Worm (Caenorhabditis elegans) whole organism, L4 larva: ENCODE results near the gene lips-5.

Source experiments
- D1046.2 ChIP-seq: fragments of 200-800 bp; sonication (Bioruptor generic); IDR thresholded peaks from 2 replicates; pipeline ENCODE4 v1.3.6; 2022; ENCODE audit warnings: missing genetic modification characterization, missing compliant biosample characterization
- F44E2.7 ChIP-seq: fragments of 200-800 bp; sonication (Bioruptor generic); IDR thresholded peaks from 2 replicates; pipeline ENCODE4 v2.1.2; 2022; ENCODE audit warnings: missing genetic modification characterization, missing compliant biosample characterization
- F49E8.2 ChIP-seq: sonication (generic microtip); optimal IDR thresholded peaks from 2 replicates; lab custom pipeline; 2016; ENCODE audit warnings: missing compliant biosample characterization, mild to moderate bottlenecking, missing genetic modification characterization, borderline replicate concordance
- T26A8.4 ChIP-seq: fragments of 200-800 bp; sonication (Bioruptor generic); IDR thresholded peaks from 2 replicates; pipeline ENCODE4 v1.3.6; 2022; ENCODE audit warnings: missing genetic modification characterization, missing compliant biosample characterization
- Y48G9A.11 ChIP-seq: fragments of 200-800 bp; sonication (Bioruptor generic); IDR thresholded peaks from 2 replicates; pipeline ENCODE4 v1.3.6; 2022; ENCODE audit warnings: missing genetic modification reagents, missing genetic modification characterization, missing compliant biosample characterization
- ZK337.2 ChIP-seq: fragments of 200-800 bp; sonication (Bioruptor generic); IDR thresholded peaks from 2 replicates; pipeline ENCODE4 v1.3.6; 2022; ENCODE audit warnings: missing genetic modification reagents, missing genetic modification characterization, missing compliant biosample characterization
- ZK546.5 ChIP-seq, 2 experiments: sonication (generic microtip); optimal IDR thresholded peaks; 2 replicates each; lab custom pipeline; 2017; ENCODE audit warnings: missing biosample characterization in 2 of 2, missing genetic modification characterization in 2 of 2
- aha-1 ChIP-seq: fragments of 150-350 bp; peaks from one replicate; lab custom pipeline; 2014; ENCODE audit warnings: missing biosample characterization, missing genetic modification characterization
- ceh-28 ChIP-seq: fragments of 150-350 bp; optimal IDR thresholded peaks from 2 replicates; lab custom pipeline; 2014; ENCODE audit warnings: missing biosample characterization, missing genetic modification reagents, missing genetic modification characterization
- ceh-32 ChIP-seq: sonication (generic microtip); optimal IDR thresholded peaks from 2 replicates; lab custom pipeline; 2016; ENCODE audit warnings: mild to moderate bottlenecking, missing genetic modification characterization, missing compliant biosample characterization; ENCODE audit not compliant: poor library complexity
- ceh-82 ChIP-seq: sonication (generic microtip); optimal IDR thresholded peaks from 2 replicates; lab custom pipeline; 2017; ENCODE audit warnings: missing biosample characterization, missing genetic modification characterization
- ces-1 ChIP-seq: fragments of 150-350 bp; sonication (generic microtip); optimal IDR thresholded peaks from 4 replicates; lab custom pipeline; 2014; ENCODE audit warnings: missing biosample characterization, missing genetic modification reagents, missing genetic modification characterization
- cey-2 ChIP-seq: sonication (generic microtip); optimal IDR thresholded peaks from 3 replicates; lab custom pipeline; 2017; ENCODE audit warnings: missing genetic modification characterization, mild to moderate bottlenecking, missing compliant biosample characterization, antibody characterized with exemption, borderline replicate concordance; ENCODE audit not compliant: insufficient read depth
- daf-16 ChIP-seq, 3 experiments: sonication (generic microtip); optimal IDR thresholded peaks; 2 replicates each; lab custom pipeline; 2016 to 2017; ENCODE audit warnings: missing genetic modification characterization in 3 of 3, missing genetic modification reagents in 3 of 3, mild to moderate bottlenecking in 2 of 3, missing compliant biosample characterization in 2 of 3, missing biosample characterization in 1 of 3, moderate library complexity in 1 of 3
- dmd-6 ChIP-seq: fragments of 200-800 bp; sonication (Bioruptor generic); IDR thresholded peaks from 2 replicates; pipeline ENCODE4 v1.3.6; 2022; ENCODE audit warnings: missing genetic modification reagents, missing genetic modification characterization, missing compliant biosample characterization
- dmd-8 ChIP-seq: fragments of 200-800 bp; sonication (Bioruptor generic); IDR thresholded peaks from 2 replicates; pipeline ENCODE4 v1.3.6; 2022; ENCODE audit warnings: missing genetic modification characterization, missing compliant biosample characterization
- dve-1 ChIP-seq: sonication (generic microtip); optimal IDR thresholded peaks from 2 replicates; lab custom pipeline; 2017; ENCODE audit warnings: antibody characterized with exemption, mild to moderate bottlenecking, missing genetic modification characterization, missing compliant biosample characterization; ENCODE audit not compliant: insufficient read depth
- egl-27 ChIP-seq: sonication (generic microtip); optimal IDR thresholded peaks from 3 replicates; lab custom pipeline; 2017; ENCODE audit warnings: missing biosample characterization, missing genetic modification reagents, missing genetic modification characterization
- egl-43 ChIP-seq: fragments of 200-800 bp; sonication (Bioruptor generic); IDR thresholded peaks from 2 replicates; pipeline ENCODE4 v1.3.6; 2022; ENCODE audit warnings: missing genetic modification reagents, missing genetic modification characterization, missing compliant biosample characterization
- hif-1 ChIP-seq, 2 experiments: sonication (generic microtip); optimal IDR thresholded peaks; 2 replicates each; lab custom pipeline; 2016 to 2017; ENCODE audit warnings: missing compliant biosample characterization in 2 of 2, missing genetic modification characterization in 2 of 2, missing genetic modification reagents in 2 of 2, missing genotype in 2 of 2, mild to moderate bottlenecking in 1 of 2
- hlh-11 ChIP-seq: fragments of 200-800 bp; sonication (Bioruptor generic); optimal IDR thresholded peaks from 2 replicates; lab custom pipeline; 2018; ENCODE audit warnings: mild to moderate bottlenecking, missing genetic modification characterization, missing compliant biosample characterization
- jun-1 ChIP-seq: fragments of 150-350 bp; optimal IDR thresholded peaks from 2 replicates; lab custom pipeline; 2014; ENCODE audit warnings: missing biosample characterization, missing genetic modification reagents, missing genetic modification characterization
- lin-15B ChIP-seq: fragments of 150-350 bp; sonication (generic microtip); optimal IDR thresholded peaks from 3 replicates; lab custom pipeline; 2014; ENCODE audit warnings: missing biosample characterization, missing genetic modification characterization
- lin-38 ChIP-seq: fragments of 200-800 bp; sonication (Bioruptor generic); IDR thresholded peaks from 2 replicates; pipeline ENCODE4 v1.3.6; 2022; ENCODE audit warnings: missing genetic modification reagents, missing genetic modification characterization, missing compliant biosample characterization
- lsy-2 ChIP-seq, 2 experiments: fragments of 150-350 bp in 1 of 2; sonication (generic microtip) in 1 of 2; optimal IDR thresholded peaks; 2 replicates each; lab custom pipeline; 2014 to 2017; ENCODE audit warnings: missing biosample characterization in 2 of 2, missing genetic modification characterization in 2 of 2
- madf-9 ChIP-seq: fragments of 200-800 bp; sonication (Bioruptor generic); conservative IDR thresholded peaks from 2 replicates; pipeline ENCODE4 v1.3.6; 2022; ENCODE audit warnings: missing genetic modification reagents, missing genetic modification characterization, missing compliant biosample characterization
- mdl-1 ChIP-seq, 2 experiments: fragments of 150-350 bp in 1 of 2; sonication (generic microtip) in 1 of 2; optimal IDR thresholded peaks; 2 replicates each; lab custom pipeline; 2014 to 2017; ENCODE audit warnings: missing biosample characterization in 2 of 2, missing genetic modification characterization in 2 of 2
- mxl-2 ChIP-seq: fragments of 200-800 bp; sonication (Bioruptor generic); conservative IDR thresholded peaks from 2 replicates; pipeline ENCODE4 v1.3.6; 2022; ENCODE audit warnings: missing genetic modification reagents, missing genetic modification characterization, missing compliant biosample characterization
- nhr-28 ChIP-seq: fragments of 150-350 bp; optimal IDR thresholded peaks from 2 replicates; lab custom pipeline; 2014; ENCODE audit warnings: missing biosample characterization, missing genetic modification characterization
- nhr-6 ChIP-seq: fragments of 150-350 bp; optimal IDR thresholded peaks from 2 replicates; lab custom pipeline; 2014; ENCODE audit warnings: missing biosample characterization, missing genetic modification characterization
- pha-4 ChIP-seq, 2 experiments: fragments of 150-350 bp in 1 of 2; fragments of 200-800 bp in 1 of 2; sonication (Bioruptor generic) in 1 of 2; IDR thresholded peaks in 1 of 2; optimal IDR thresholded peaks in 1 of 2; 2 replicates each; pipeline versions ENCODE4 v1.3.6 to Lab custom; 2014 to 2022; ENCODE audit warnings: missing genetic modification characterization in 2 of 2, missing genetic modification reagents in 2 of 2, missing biosample characterization in 1 of 2, missing compliant biosample characterization in 1 of 2
- pqm-1 ChIP-seq: sonication (generic microtip); optimal IDR thresholded peaks from 2 replicates; lab custom pipeline; 2017; ENCODE audit warnings: missing biosample characterization, missing genetic modification characterization
- saeg-2 ChIP-seq: fragments of 200-800 bp; sonication (Bioruptor generic); IDR thresholded peaks from 2 replicates; pipeline ENCODE4 v1.3.6; 2022; ENCODE audit warnings: missing genetic modification reagents, missing genetic modification characterization, missing compliant biosample characterization
- spr-3 ChIP-seq: fragments of 200-800 bp; sonication (Bioruptor generic); optimal IDR thresholded peaks from 2 replicates; lab custom pipeline; 2018; ENCODE audit warnings: mild to moderate bottlenecking, missing genetic modification characterization, missing compliant biosample characterization
- unc-39 ChIP-seq: sonication (generic microtip); optimal IDR thresholded peaks from 2 replicates; lab custom pipeline; 2017; ENCODE audit warnings: missing biosample characterization, missing genetic modification characterization
- vab-7 ChIP-seq: fragments of 200-800 bp; sonication (Bioruptor generic); IDR thresholded peaks from 2 replicates; pipeline ENCODE4 v1.3.6; 2022; ENCODE audit warnings: missing genetic modification reagents, missing genetic modification characterization, missing compliant biosample characterization
- zag-1 ChIP-seq: fragments of 150-350 bp; optimal IDR thresholded peaks from 2 replicates; lab custom pipeline; 2014; ENCODE audit warnings: missing biosample characterization, missing genetic modification characterization
- zfp-2 ChIP-seq: sonication (generic microtip); optimal IDR thresholded peaks from 2 replicates; lab custom pipeline; 2016; ENCODE audit warnings: mild to moderate bottlenecking, missing genetic modification characterization, missing compliant biosample characterization
- zip-2 ChIP-seq: fragments of 150-350 bp; optimal IDR thresholded peaks from 2 replicates; lab custom pipeline; 2014; ENCODE audit warnings: missing biosample characterization, missing genetic modification characterization
- ztf-11 ChIP-seq: fragments of 150-350 bp; optimal IDR thresholded peaks from 2 replicates; lab custom pipeline; 2014; ENCODE audit warnings: missing biosample characterization, missing genetic modification characterization
- ztf-7 ChIP-seq: fragments of 150-350 bp; optimal IDR thresholded peaks from 2 replicates; lab custom pipeline; 2014; ENCODE audit warnings: missing biosample characterization, missing genetic modification characterization

lips-5 gene

DNA sequence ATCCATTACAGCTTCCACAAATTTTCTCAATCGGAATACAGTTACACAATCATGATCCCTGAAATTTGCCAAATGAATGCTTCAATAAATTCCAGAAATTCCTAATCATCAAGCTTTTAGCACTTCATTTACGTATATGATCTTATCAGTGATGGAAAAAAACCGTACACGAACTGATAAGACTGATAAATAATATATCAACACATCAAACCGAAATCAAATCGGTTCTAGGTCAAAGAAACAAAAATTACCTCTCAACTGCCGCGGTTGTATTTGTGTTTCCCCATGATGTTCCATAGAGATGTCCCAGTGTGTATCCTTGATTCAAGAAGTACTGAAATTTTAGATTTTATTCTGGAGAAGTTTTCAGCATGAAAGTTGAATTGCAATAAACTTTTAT, 2.5 kb downstream of the lips-5 start (continued):
- TF ChIP-seq hlh-11 (tag; lab: Kevin White, UChicago) (peak; percentile 23), madf-9 (GFP tag; lab: Robert Waterston, UW) (no peak), lin-38 (GFP tag; lab: Robert Waterston, UW) (no peak), ceh-32 (tag; lab: Kevin White, UChicago) (no peak), pqm-1 (tag; lab: Kevin White, UChicago) (peak; percentile 77)

DNA sequence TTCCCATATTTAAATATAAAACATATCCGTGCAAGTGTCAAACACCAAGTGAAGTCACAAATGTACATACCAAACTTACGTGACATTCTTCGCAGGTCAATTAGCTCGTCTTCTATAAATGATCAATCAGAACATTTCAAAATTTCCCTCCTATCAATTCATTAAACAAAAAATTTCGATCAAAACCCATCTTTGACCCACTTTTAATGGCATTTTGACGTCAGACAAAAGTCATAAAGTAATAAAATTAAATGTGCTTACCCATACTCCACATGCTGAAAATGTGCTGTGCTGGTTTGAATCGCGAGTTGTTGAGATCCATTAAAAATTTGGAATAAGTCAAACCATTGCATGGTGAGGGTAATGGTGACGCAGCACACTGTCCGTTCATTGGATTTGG, 3.8 kb downstream of the lips-5 start:
- TF ChIP-seq hlh-11 (tag; lab: Kevin White, UChicago) (peak; percentile 7), lin-38 (GFP tag; lab: Robert Waterston, UW) (no peak), T26A8.4 (no peak), lin-15B (tag; lab: Kevin White, UChicago) (no peak), lsy-2 (tag; optimal IDR thresholded peaks at IDR 0.05; lab: Kevin White, UChicago) (no peak), mxl-2 (GFP tag; lab: Robert Waterston, UW) (no peak), ZK546.5 (tag; optimal IDR thresholded peaks at IDR 0.05; lab: Kevin White, UChicago) (no peak), nhr-6 (tag; lab: Kevin White, UChicago) (no peak), dmd-6 (GFP tag; lab: Robert Waterston, UW) (peak; percentile 79), aha-1 (tag; lab: Kevin White, UChicago) (no peak), zag-1 (tag; lab: Kevin White, UChicago) (no peak), pha-4 (GFP tag; IDR thresholded peaks at IDR 0.05; lab: Robert Waterston, UW) (no peak), pha-4 (tag; optimal IDR thresholded peaks at IDR 0.05; lab: Kevin White, UChicago) (no peak), ces-1 (GFP tag; lab: Kevin White, UChicago) (no peak), dmd-8 (no peak), ceh-82 (tag; lab: Kevin White, UChicago) (no peak), ztf-7 (no peak), egl-43 (no peak), madf-9 (GFP tag; lab: Robert Waterston, UW) (no peak), vab-7 (GFP tag; lab: Robert Waterston, UW) (no peak), jun-1 (tag; lab: Kevin White, UChicago) (no peak), cey-2 (tag; lab: Kevin White, UChicago) (no peak), pqm-1 (tag; lab: Kevin White, UChicago) (no peak), egl-27 (tag; lab: Kevin White, UChicago) (no peak), unc-39 (tag; lab: Kevin White, UChicago) (no peak), hif-1 (tag; optimal IDR thresholded peaks at IDR 0.05; lab: Kevin White, UChicago) (no peak), ztf-11 (tag; lab: Kevin White, UChicago) (no peak), Y48G9A.11 (no peak), F44E2.7 (GFP tag; lab: Robert Waterston, UW) (no peak), D1046.2 (GFP tag; lab: Robert Waterston, UW) (no peak), dve-1 (tag; lab: Kevin White, UChicago) (peak; percentile 43), daf-16 (GFP tag; optimal IDR thresholded peaks at IDR 0.05; lab: Kevin White, UChicago) (no peak), daf-16 (tag; optimal IDR thresholded peaks at IDR 0.05; lab: Kevin White, UChicago) (peak; percentile 36), spr-3 (GFP tag; lab: Kevin White, UChicago) (no peak), zfp-2 (no peak), nhr-28 (peak; percentile 27), F49E8.2 (no peak), ZK337.2 (no peak), ceh-28 (tag; lab: Kevin White, UChicago) (no peak), zip-2 (no peak), mdl-1 (tag; optimal IDR thresholded peaks at IDR 0.05; lab: Kevin White, UChicago) (no peak), saeg-2 (GFP tag; lab: Robert Waterston, UW) (no peak)
- TF ChIP-seq, all 104 proteins: peak for 5
